Fruit fly (Drosophila melanogaster) whole organism, larva: Measurements from ENCODE around the gene CG9121.

Experiments
- noc ChIP-seq: fragments of 200-800 bp; sonication (Bioruptor generic); optimal IDR thresholded peaks from 3 replicates; lab custom pipeline; 2019; ENCODE audit warnings: missing biosample characterization, mild to moderate bottlenecking, missing genetic modification characterization, moderate library complexity

Gene CG9121

dm6 chr2L:5084586-5085257, 33.9 kb upstream of the CG9121 start:
- TF ChIP-seq noc (tag; lab: Kevin White, UChicago): peak; percentile 76

- peak; percentile 19 for TF ChIP-seq noc (tag; lab: Kevin White, UChicago)
These were observed 29.5 kb upstream of the CG9121 start for dm6 chr2L:5080225-5080867.

dm6 chr2L:5079200-5079599, 28.3 kb upstream of the CG9121 start:
- no peak for TF ChIP-seq noc (tag; lab: Kevin White, UChicago)

dm6 chr2L:5072357-5072756, 21.5 kb upstream of the CG9121 start:
- TF ChIP-seq noc (tag; lab: Kevin White, UChicago): no peak

dm6 chr2L:5070797-5071579, 20.1 kb upstream of the CG9121 start, which contains the start of gene RpL37A:
TSS of gene RpL37A (plus strand) at chr2L:5070957.
- TF ChIP-seq noc (tag; lab: Kevin White, UChicago): peak; percentile 20

- TF ChIP-seq noc (tag; lab: Kevin White, UChicago): no peak
These were observed 13.1 kb upstream of the CG9121 start for dm6 chr2L:5063936-5064335.

dm6 chr2L:5062799-5063404, 12.0 kb upstream of the CG9121 start:
- TF ChIP-seq noc (tag; lab: Kevin White, UChicago): no peak

- peak; percentile 90 for TF ChIP-seq noc (tag; lab: Kevin White, UChicago)
These were observed 10.2 kb upstream of the CG9121 start for dm6 chr2L:5060952-5061478.

dm6 chr2L:5060515-5060914, 9.7 kb upstream of the CG9121 start, which contains the start of gene qtc:
TSS of gene qtc (plus strand) at chr2L:5060815.
- no peak for TF ChIP-seq noc (tag; lab: Kevin White, UChicago)

dm6 chr2L:5059645-5060254, 8.9 kb upstream of the CG9121 start, which contains the start of gene Rpn11:
TSS of gene Rpn11 (minus strand) at chr2L:5059790.
- peak; percentile 63 for TF ChIP-seq noc (tag; lab: Kevin White, UChicago)

- TF ChIP-seq noc (tag; lab: Kevin White, UChicago): no peak
These were observed 7.2 kb upstream of the CG9121 start, which contains the start of gene Nepl3 for dm6 chr2L:5058094-5058493. TSS of gene Nepl3 (minus strand) at chr2L:5058248.

- no peak for TF ChIP-seq noc (tag; lab: Kevin White, UChicago)
These were observed 4.7 kb upstream of the CG9121 start for dm6 chr2L:5055528-5055927.

dm6 chr2L:5054953-5055352, 4.1 kb upstream of the CG9121 start, which contains the start of the genes CG14036 and His3.3A:
TSS of gene CG14036 (minus strand) at chr2L:5055016.
TSS of gene His3.3A (plus strand) at chr2L:5055058.
- TF ChIP-seq noc (tag; lab: Kevin White, UChicago): no peak

- TF ChIP-seq noc (tag; lab: Kevin White, UChicago): no peak
These were observed 2.1 kb upstream of the CG9121 start, which contains the start of gene eIF3h for dm6 chr2L:5052994-5053393. TSS of gene eIF3h (minus strand) at chr2L:5053094.
